Fruit fly (Drosophila melanogaster): Measurements from ENCODE around the gene mre11.

mre11 gene

DNA sequence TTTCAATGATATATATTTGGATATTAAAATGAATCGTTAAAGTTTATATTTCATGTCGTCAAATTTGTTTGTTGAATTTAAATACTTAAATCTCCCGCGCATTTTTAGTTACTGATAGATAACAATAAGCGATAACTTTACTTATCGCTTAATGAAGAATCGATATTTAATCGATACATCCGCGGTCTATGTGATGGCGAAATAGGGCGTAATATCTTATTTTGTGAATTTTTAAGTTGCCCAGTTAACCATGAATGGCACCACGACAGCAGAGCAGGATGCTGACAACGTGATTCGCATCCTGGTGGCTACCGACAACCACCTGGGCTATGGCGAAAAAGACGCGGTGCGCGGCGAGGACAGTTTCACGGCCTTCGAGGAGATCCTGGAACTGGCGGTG lies at the start of gene mre11:
Gene mre11, plus strand, starts transcription at position 161 of the 400 bp plus-strand sequence.
- no peak for TF ChIP-seq Camta (GFP tag; optimal IDR thresholded peaks at IDR 0.05)
- peak; percentile 22 for TF ChIP-seq CG4617 (GFP tag; optimal IDR thresholded peaks at IDR 0.05; ENCODE audit: borderline replicate concordance)
- no peak for TF ChIP-seq abd-A (tag; optimal IDR thresholded peaks at IDR 0.05)
- no peak for TF ChIP-seq CG18619 (GFP tag; optimal IDR thresholded peaks at IDR 0.05)
- peak; percentile 83; the same call in 1 of the 3 replicates for TF ChIP-seq hb (GFP tag; IDR thresholded peaks at IDR 0.05; ENCODE audit: partially characterized antibody)
- TF ChIP-seq Opbp (GFP tag; IDR thresholded peaks at IDR 0.05; ENCODE audit: partially characterized antibody), result peak; percentile 86
- TF ChIP-seq MBD-R2 (GFP tag; IDR thresholded peaks at IDR 0.05), result peak; percentile 57
- peak; percentile 94 for TF ChIP-seq Dll (GFP tag; IDR thresholded peaks at IDR 0.05; ENCODE audit: partially characterized antibody)
- TF ChIP-seq YL-1 (GFP tag; optimal IDR thresholded peaks at IDR 0.05), result peak; percentile 60
- TF ChIP-seq E2f2 (GFP tag; IDR thresholded peaks at IDR 0.05), result peak; percentile 92
- peak; percentile 66; the same call in 1 of the 4 replicates for TF ChIP-seq chinmo (GFP tag; IDR thresholded peaks at IDR 0.05; ENCODE audit: partially characterized antibody)
- TF ChIP-seq hbn (GFP tag; IDR thresholded peaks at IDR 0.05; ENCODE audit: partially characterized antibody), result peak; percentile 84
- no peak for TF ChIP-seq Elba2 (GFP tag; optimal IDR thresholded peaks at IDR 0.05)
- TF ChIP-seq vnd (GFP tag; IDR thresholded peaks at IDR 0.05; ENCODE audit: partially characterized antibody), result peak; percentile 79
- TF ChIP-seq BEAF-32 (GFP tag; optimal IDR thresholded peaks at IDR 0.05), result peak; percentile 66
- peak; percentile 17 for TF ChIP-seq CG1603 (tag; optimal IDR thresholded peaks at IDR 0.05)
- peak; percentile 79 for TF ChIP-seq Dref (GFP tag; IDR thresholded peaks at IDR 0.05)
- TF ChIP-seq mld (GFP tag; IDR thresholded peaks at IDR 0.05; ENCODE audit: partially characterized antibody), result peak; percentile 74; the same call in 2 of the 3 replicates
- TF ChIP-seq Doc3 (GFP tag; IDR thresholded peaks at IDR 0.05; ENCODE audit: partially characterized antibody), result peak; percentile 87
- TF ChIP-seq CG34224 (GFP tag; IDR thresholded peaks at IDR 0.05; ENCODE audit: partially characterized antibody), result peak; percentile 97
- TF ChIP-seq HLH4C (GFP tag; IDR thresholded peaks at IDR 0.05; ENCODE audit: partially characterized antibody), result peak; percentile 95
- peak; percentile 71 for TF ChIP-seq MESR4 (GFP tag; optimal IDR thresholded peaks at IDR 0.05)
- TF ChIP-seq stwl (tag; optimal IDR thresholded peaks at IDR 0.05), result peak; percentile 72
- TF ChIP-seq CG4424 (GFP tag; optimal IDR thresholded peaks at IDR 0.05), result no peak
- TF ChIP-seq CG2116 (GFP tag; optimal IDR thresholded peaks at IDR 0.05), result peak; percentile 67
- no peak for TF ChIP-seq CG33213 (GFP tag; optimal IDR thresholded peaks at IDR 0.05)
- peak; percentile 43 for TF ChIP-seq CG10267 (tag; optimal IDR thresholded peaks at IDR 0.05)
- peak; percentile 86 for TF ChIP-seq Dp (GFP tag; optimal IDR thresholded peaks at IDR 0.05)
- no peak for TF ChIP-seq CG7987 (GFP tag; optimal IDR thresholded peaks at IDR 0.05)
- peak; percentile 96 for TF ChIP-seq zen2 (GFP tag; IDR thresholded peaks at IDR 0.05; ENCODE audit: partially characterized antibody)
- peak; percentile 89 for TF ChIP-seq nerfin-2 (GFP tag; IDR thresholded peaks at IDR 0.05; ENCODE audit: partially characterized antibody)
- peak; percentile 87 for TF ChIP-seq ato (GFP tag; IDR thresholded peaks at IDR 0.05; ENCODE audit: partially characterized antibody)
- TF ChIP-seq CG2129 (GFP tag; IDR thresholded peaks at IDR 0.05; ENCODE audit: partially characterized antibody), result peak; percentile 42
- TF ChIP-seq CG8765 (GFP tag; IDR thresholded peaks at IDR 0.05), result no peak
- TF ChIP-seq amos (GFP tag; IDR thresholded peaks at IDR 0.05; ENCODE audit: partially characterized antibody), result peak; percentile 80
- peak; percentile 89 for TF ChIP-seq CG7963 (GFP tag; IDR thresholded peaks at IDR 0.05; ENCODE audit: partially characterized antibody)
- TF ChIP-seq CG14860 (GFP tag; IDR thresholded peaks at IDR 0.05; ENCODE audit: partially characterized antibody), result peak; percentile 86; the same call in 2 of the 3 replicates
- peak; percentile 85 for TF ChIP-seq unc-4 (GFP tag; IDR thresholded peaks at IDR 0.05; ENCODE audit: partially characterized antibody)
- TF ChIP-seq CG16813 (GFP tag; IDR thresholded peaks at IDR 0.05; ENCODE audit: partially characterized antibody), result peak; percentile 64
- peak; percentile 86 for TF ChIP-seq CG6791 (GFP tag; IDR thresholded peaks at IDR 0.05; ENCODE audit: partially characterized antibody)
- TF ChIP-seq Sry-δ (GFP tag; optimal IDR thresholded peaks at IDR 0.05), result peak; percentile 43
- TF ChIP-seq phol (tag; optimal IDR thresholded peaks at IDR 0.05), result peak; percentile 12
- TF ChIP-seq tna (GFP tag; IDR thresholded peaks at IDR 0.05; ENCODE audit: partially characterized antibody), result peak; percentile 93
- no peak for TF ChIP-seq Sin3A (optimal IDR thresholded peaks at IDR 0.05)
- TF ChIP-seq Bgb (GFP tag; IDR thresholded peaks at IDR 0.05; ENCODE audit: partially characterized antibody), result peak; percentile 84
- peak; percentile 60; the same call in 2 of the 3 replicates for TF ChIP-seq knrl (GFP tag; IDR thresholded peaks at IDR 0.05; ENCODE audit: partially characterized antibody)
- no peak for TF ChIP-seq Side (GFP tag; optimal IDR thresholded peaks at IDR 0.05)

All from whole organism, embryonic.